Worm (Caenorhabditis elegans) whole organism, young adult: ENCODE data around the gene aat-7.

Experiments used
- B0336.3 ChIP-seq: fragments of 200-800 bp; sonication (Bioruptor generic); IDR thresholded peaks from 2 replicates; pipeline ENCODE4 v1.3.6; 2022; ENCODE audit warnings: missing genetic modification characterization, missing compliant biosample characterization
- C17E4.6 ChIP-seq: fragments of 200-800 bp; sonication (Bioruptor generic); IDR thresholded peaks from 2 replicates; pipeline ENCODE4 v1.3.6; 2022; ENCODE audit warnings: missing genetic modification reagents, missing genetic modification characterization, missing compliant biosample characterization
- D2030.7 ChIP-seq: fragments of 200-800 bp; sonication (Bioruptor generic); IDR thresholded peaks from 2 replicates; pipeline ENCODE4 v1.3.6; 2022; ENCODE audit warnings: missing genetic modification reagents, missing genetic modification characterization, missing compliant biosample characterization
- F10E7.11 ChIP-seq: sonication (generic microtip); optimal IDR thresholded peaks from 2 replicates; lab custom pipeline; 2017; ENCODE audit warnings: mild to moderate bottlenecking, missing genetic modification characterization, moderate library complexity, missing compliant biosample characterization
- F23B12.7 ChIP-seq: sonication (generic microtip); optimal IDR thresholded peaks from 2 replicates; lab custom pipeline; 2017; ENCODE audit warnings: missing genetic modification characterization, mild to moderate bottlenecking, missing compliant biosample characterization, antibody characterized with exemption, moderate library complexity; ENCODE audit not compliant: insufficient read depth
- F33H1.4 ChIP-seq: fragments of 200-800 bp; sonication (Bioruptor generic); IDR thresholded peaks from 2 replicates; pipeline ENCODE4 v1.3.6; 2022; ENCODE audit warnings: missing genetic modification reagents, missing genetic modification characterization, missing compliant biosample characterization
- F37B4.10 ChIP-seq: fragments of 200-800 bp; sonication (Bioruptor generic); IDR thresholded peaks from 2 replicates; pipeline ENCODE4 v1.3.6; 2022; ENCODE audit warnings: missing genetic modification characterization, missing compliant biosample characterization
- F39B2.1 ChIP-seq: fragments of 200-800 bp; sonication (Bioruptor generic); IDR thresholded peaks from 2 replicates; pipeline ENCODE4 v1.3.6; 2022; ENCODE audit warnings: missing genetic modification reagents, missing genetic modification characterization, missing compliant biosample characterization
- T07F8.4 ChIP-seq: sonication (generic microtip); optimal IDR thresholded peaks from 2 replicates; lab custom pipeline; 2016; ENCODE audit warnings: mild to moderate bottlenecking, missing genetic modification characterization, moderate library complexity, missing compliant biosample characterization
- Y53F4B.3 ChIP-seq: fragments of 200-800 bp; sonication (Bioruptor generic); IDR thresholded peaks from 2 replicates; pipeline ENCODE4 v1.3.6; 2022; ENCODE audit warnings: missing genetic modification reagents, missing genetic modification characterization, missing compliant biosample characterization
- Y67H2A.10 ChIP-seq: fragments of 200-800 bp; sonication (Bioruptor generic); conservative IDR thresholded peaks from 2 replicates; pipeline ENCODE4 v1.3.6; 2022; ENCODE audit warnings: missing genetic modification reagents, missing genetic modification characterization, missing compliant biosample characterization
- ZK185.1 ChIP-seq: sonication (generic microtip); optimal IDR thresholded peaks from 2 replicates; lab custom pipeline; 2016; ENCODE audit warnings: mild to moderate bottlenecking, missing genetic modification characterization, missing compliant biosample characterization; ENCODE audit not compliant: poor library complexity, severe bottlenecking
- attf-3 ChIP-seq: fragments of 200-800 bp; sonication (Bioruptor generic); conservative IDR thresholded peaks from 2 replicates; pipeline ENCODE4 v1.3.6; 2022; ENCODE audit warnings: missing genetic modification reagents, missing genetic modification characterization, missing compliant biosample characterization
- ceh-27 ChIP-seq: fragments of 200-800 bp; sonication (Bioruptor generic); optimal IDR thresholded peaks from 2 replicates; lab custom pipeline; 2018; ENCODE audit warnings: mild to moderate bottlenecking, missing genetic modification characterization, moderate library complexity, missing compliant biosample characterization
- ceh-40 ChIP-seq: fragments of 200-800 bp; sonication (Bioruptor generic); IDR thresholded peaks from 2 replicates; pipeline ENCODE4 v1.3.6; 2022; ENCODE audit warnings: missing genetic modification characterization, missing compliant biosample characterization
- chd-7 ChIP-seq: sonication (generic microtip); optimal IDR thresholded peaks from 2 replicates; lab custom pipeline; 2016; ENCODE audit warnings: mild to moderate bottlenecking, missing genetic modification characterization, moderate library complexity, missing compliant biosample characterization
- die-1 ChIP-seq: sonication (generic microtip); optimal IDR thresholded peaks from 2 replicates; lab custom pipeline; 2016; ENCODE audit warnings: missing genotype, mild to moderate bottlenecking, missing genetic modification characterization, missing compliant biosample characterization
- dox-1 ChIP-seq: fragments of 200-800 bp; sonication (Bioruptor generic); IDR thresholded peaks from 2 replicates; pipeline ENCODE4 v1.3.6; 2022; ENCODE audit warnings: missing genetic modification reagents, missing genetic modification characterization, missing compliant biosample characterization
- egl-18 ChIP-seq: fragments of 200-800 bp; sonication (Bioruptor generic); IDR thresholded peaks from 2 replicates; pipeline ENCODE4 v1.3.6; 2022; ENCODE audit warnings: missing genetic modification reagents, missing genetic modification characterization, missing compliant biosample characterization
- egrh-3 ChIP-seq: fragments of 200-800 bp; sonication (Bioruptor generic); IDR thresholded peaks from 2 replicates; pipeline ENCODE4 v1.3.6; 2022; ENCODE audit warnings: missing genetic modification reagents, missing genetic modification characterization, missing compliant biosample characterization
- ekl-4 ChIP-seq: fragments of 200-800 bp; sonication (Bioruptor generic); IDR thresholded peaks from 2 replicates; pipeline ENCODE4 v1.3.6; 2022; ENCODE audit warnings: missing genetic modification reagents, missing genetic modification characterization, missing compliant biosample characterization
- hlh-26 ChIP-seq: fragments of 200-800 bp; sonication (Bioruptor generic); conservative IDR thresholded peaks from 2 replicates; pipeline ENCODE4 v1.3.6; 2022; ENCODE audit warnings: missing genetic modification reagents, missing genetic modification characterization, missing compliant biosample characterization
- hmg-20 ChIP-seq: fragments of 200-800 bp; sonication (Bioruptor generic); IDR thresholded peaks from 2 replicates; pipeline ENCODE4 v1.3.6; 2022; ENCODE audit warnings: missing genetic modification reagents, missing genetic modification characterization, missing compliant biosample characterization
- hsf-1 ChIP-seq: fragments of 200-800 bp; sonication (Bioruptor generic); IDR thresholded peaks from 2 replicates; pipeline ENCODE4 v1.3.6; 2022; ENCODE audit warnings: missing genetic modification reagents, missing genetic modification characterization, missing compliant biosample characterization
- lin-35 ChIP-seq, 3 experiments: fragments of 150-350 bp in 2 of 3; sonication (generic microtip) in 1 of 3; optimal IDR thresholded peaks; 2 replicates each; lab custom pipeline; 2014 to 2018; ENCODE audit warnings: missing biosample characterization in 3 of 3, missing genetic modification characterization in 3 of 3, missing genetic modification reagents in 3 of 3
- lin-40 ChIP-seq: sonication (generic microtip); optimal IDR thresholded peaks from 2 replicates; lab custom pipeline; 2016; ENCODE audit warnings: missing genetic modification characterization, mild to moderate bottlenecking, missing compliant biosample characterization, missing genotype, missing genetic modification reagents
- lin-54 ChIP-seq: fragments of 200-800 bp; sonication (Bioruptor generic); optimal IDR thresholded peaks from 2 replicates; lab custom pipeline; 2018; ENCODE audit warnings: mild to moderate bottlenecking, missing genetic modification characterization, missing compliant biosample characterization
- madf-10 ChIP-seq: sonication (generic microtip); optimal IDR thresholded peaks from 2 replicates; lab custom pipeline; 2016; ENCODE audit warnings: mild to moderate bottlenecking, missing genetic modification characterization, missing compliant biosample characterization
- mcd-1 ChIP-seq: fragments of 200-800 bp; sonication (Bioruptor generic); IDR thresholded peaks from 2 replicates; pipeline ENCODE4 v1.3.6; 2022; ENCODE audit warnings: missing genetic modification reagents, missing genetic modification characterization, missing compliant biosample characterization
- mel-28 ChIP-seq: sonication (generic microtip); optimal IDR thresholded peaks from 2 replicates; lab custom pipeline; 2016; ENCODE audit warnings: borderline replicate concordance, mild to moderate bottlenecking, missing genetic modification characterization, missing compliant biosample characterization
- mes-4 ChIP-seq: sonication (generic microtip); optimal IDR thresholded peaks from 2 replicates; lab custom pipeline; 2016; ENCODE audit warnings: missing genotype, missing genetic modification characterization, missing compliant biosample characterization
- nfya-2 ChIP-seq: fragments of 200-800 bp; sonication (Bioruptor generic); IDR thresholded peaks from 2 replicates; pipeline ENCODE4 v1.3.6; 2022; ENCODE audit warnings: missing genetic modification reagents, missing genetic modification characterization, missing compliant biosample characterization
- nfyb-1 ChIP-seq: fragments of 200-800 bp; sonication (Bioruptor generic); IDR thresholded peaks from 2 replicates; pipeline ENCODE4 v1.3.6; 2022; ENCODE audit warnings: missing genetic modification reagents, missing genetic modification characterization, missing compliant biosample characterization
- nhr-90 ChIP-seq: sonication (generic microtip); optimal IDR thresholded peaks from 2 replicates; lab custom pipeline; 2016; ENCODE audit warnings: missing genotype, mild to moderate bottlenecking, missing genetic modification characterization, missing compliant biosample characterization
- pbrm-1 ChIP-seq: fragments of 200-800 bp; sonication (Bioruptor generic); IDR thresholded peaks from 2 replicates; pipeline ENCODE4 v1.3.6; 2022; ENCODE audit warnings: missing genetic modification reagents, missing genetic modification characterization, missing compliant biosample characterization
- pha-4 ChIP-seq: fragments of 150-350 bp; sonication (generic microtip); optimal IDR thresholded peaks from 2 replicates; lab custom pipeline; 2014; ENCODE audit warnings: missing biosample characterization, missing genetic modification reagents, missing genetic modification characterization
- rec-8 ChIP-seq, 2 experiments: sonication (generic microtip); optimal IDR thresholded peaks; 2 replicates each; lab custom pipeline; 2016; ENCODE audit warnings: mild to moderate bottlenecking in 2 of 2, missing genetic modification characterization in 2 of 2, missing genetic modification reagents in 2 of 2, missing genotype in 2 of 2, missing biosample characterization in 1 of 2, missing compliant biosample characterization in 1 of 2, moderate library complexity in 1 of 2
- repo-1 ChIP-seq: sonication (generic microtip); optimal IDR thresholded peaks from 2 replicates; lab custom pipeline; 2017; ENCODE audit warnings: mild to moderate bottlenecking, missing genetic modification characterization, missing compliant biosample characterization
- sea-2 ChIP-seq: fragments of 200-800 bp; sonication (Bioruptor generic); IDR thresholded peaks from 2 replicates; pipeline ENCODE4 v1.3.6; 2022; ENCODE audit warnings: missing genetic modification characterization, missing compliant biosample characterization
- snpc-3.4 ChIP-seq: sonication (generic microtip); optimal IDR thresholded peaks from 2 replicates; lab custom pipeline; 2017; ENCODE audit warnings: missing genetic modification characterization, mild to moderate bottlenecking, missing compliant biosample characterization, antibody characterized with exemption, moderate library complexity, missing genotype, missing genetic modification reagents
- snpc-4 ChIP-seq, 5 experiments: fragments of 150-350 bp in 1 of 5; sonication (generic microtip) in 4 of 5; optimal IDR thresholded peaks; 2 replicates each; lab custom pipeline; 2014 to 2018; ENCODE audit warnings: missing genetic modification characterization in 5 of 5, missing biosample characterization in 3 of 5, antibody characterized with exemption in 2 of 5, mild to moderate bottlenecking in 2 of 5, missing compliant biosample characterization in 2 of 5, missing genotype in 2 of 5, moderate library complexity in 2 of 5, missing genetic modification reagents in 1 of 5
- tbp1 ChIP-seq: fragments of 200-800 bp; sonication (Bioruptor generic); optimal IDR thresholded peaks from 2 replicates; lab custom pipeline; 2018; ENCODE audit warnings: mild to moderate bottlenecking, missing genetic modification characterization, missing compliant biosample characterization
- unc-130 ChIP-seq: sonication (generic microtip); optimal IDR thresholded peaks from 2 replicates; lab custom pipeline; 2016; ENCODE audit warnings: missing genetic modification reagents, missing genetic modification characterization, missing compliant biosample characterization
- ztf-18 ChIP-seq: sonication (generic microtip); optimal IDR thresholded peaks from 2 replicates; lab custom pipeline; 2016; ENCODE audit warnings: missing genotype, mild to moderate bottlenecking, missing genetic modification characterization, missing compliant biosample characterization
- ztf-25 ChIP-seq: fragments of 200-800 bp; sonication (Bioruptor generic); IDR thresholded peaks from 2 replicates; pipeline ENCODE4 v1.3.6; 2022; ENCODE audit warnings: missing genetic modification reagents, missing genetic modification characterization, missing compliant biosample characterization

The aat-7 gene

ce11 chrII:1400105-1400504, 13.4 kb downstream of the aat-7 start, which contains the start of gene F54D12.1:
TSS of gene F54D12.1 (plus strand) at chrII:1400405.
- no peak for TF ChIP-seq D2030.7 (GFP tag; lab: Robert Waterston, UW)
- TF ChIP-seq mes-4 = no peak
- no peak for TF ChIP-seq lin-54 (GFP tag; lab: Kevin White, UChicago)
- TF ChIP-seq B0336.3 (GFP tag; lab: Robert Waterston, UW) = no peak
- no peak for TF ChIP-seq nfya-2 (GFP tag; lab: Robert Waterston, UW)
- TF ChIP-seq lin-35 (GFP tag; optimal IDR thresholded peaks at IDR 0.05; lab: Kevin White, UChicago) = no peak
- TF ChIP-seq mel-28 (tag; lab: Kevin White, UChicago) = no peak
- no peak for TF ChIP-seq C17E4.6 (GFP tag; lab: Robert Waterston, UW)
- TF ChIP-seq ceh-40 (GFP tag; lab: Robert Waterston, UW) = no peak
- TF ChIP-seq unc-130 = no peak
- TF ChIP-seq F23B12.7 (tag; lab: Kevin White, UChicago) = no peak
- TF ChIP-seq pha-4 (tag; lab: Kevin White, UChicago) = no peak
- TF ChIP-seq F37B4.10 (GFP tag; lab: Robert Waterston, UW) = no peak
- no peak for TF ChIP-seq egrh-3
- TF ChIP-seq rec-8 (tag; optimal IDR thresholded peaks at IDR 0.05; lab: Kevin White, UChicago) = no peak
- TF ChIP-seq lin-40 = no peak
- TF ChIP-seq die-1 (tag; lab: Kevin White, UChicago) = no peak
- TF ChIP-seq nhr-90 (tag; lab: Kevin White, UChicago) = no peak

DNA sequence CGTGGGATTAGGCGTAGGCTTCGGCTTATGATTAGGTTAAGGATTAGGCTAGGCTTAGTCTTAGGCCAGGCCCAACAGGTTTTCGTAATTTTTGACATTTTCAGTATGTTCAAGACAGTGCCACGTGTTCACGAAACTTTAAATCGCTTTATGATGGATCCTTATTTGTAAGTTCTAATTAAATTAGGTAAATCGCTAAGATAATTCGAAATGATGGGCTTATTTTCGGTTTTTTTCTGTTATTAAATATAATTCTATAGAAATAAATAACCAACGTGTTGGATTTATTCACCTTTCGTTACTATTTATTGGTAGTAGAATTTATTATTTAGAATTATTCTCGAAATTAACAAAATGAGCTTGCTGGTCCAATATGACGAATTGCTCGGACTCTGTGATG, 14.8 kb downstream of the aat-7 start, which contains the start of gene Y51H7C.8:
Gene Y51H7C.8 (plus strand): TSS at position 301 of the 400 bp plus-strand sequence.
- TF ChIP-seq nfya-2 (GFP tag; lab: Robert Waterston, UW) (no peak), hlh-26 (GFP tag; lab: Robert Waterston, UW) (no peak), sea-2 (GFP tag; lab: Robert Waterston, UW) (no peak), C17E4.6 (GFP tag; lab: Robert Waterston, UW) (no peak), ceh-27 (GFP tag; lab: Kevin White, UChicago) (no peak), attf-3 (GFP tag; lab: Robert Waterston, UW) (no peak), ZK185.1 (tag; lab: Kevin White, UChicago) (no peak), F37B4.10 (GFP tag; lab: Robert Waterston, UW) (no peak), ztf-25 (GFP tag; lab: Robert Waterston, UW) (no peak), F39B2.1 (no peak), Y67H2A.10 (GFP tag; lab: Robert Waterston, UW) (no peak), chd-7 (tag; lab: Kevin White, UChicago) (no peak), madf-10 (tag; lab: Kevin White, UChicago) (no peak)

DNA sequence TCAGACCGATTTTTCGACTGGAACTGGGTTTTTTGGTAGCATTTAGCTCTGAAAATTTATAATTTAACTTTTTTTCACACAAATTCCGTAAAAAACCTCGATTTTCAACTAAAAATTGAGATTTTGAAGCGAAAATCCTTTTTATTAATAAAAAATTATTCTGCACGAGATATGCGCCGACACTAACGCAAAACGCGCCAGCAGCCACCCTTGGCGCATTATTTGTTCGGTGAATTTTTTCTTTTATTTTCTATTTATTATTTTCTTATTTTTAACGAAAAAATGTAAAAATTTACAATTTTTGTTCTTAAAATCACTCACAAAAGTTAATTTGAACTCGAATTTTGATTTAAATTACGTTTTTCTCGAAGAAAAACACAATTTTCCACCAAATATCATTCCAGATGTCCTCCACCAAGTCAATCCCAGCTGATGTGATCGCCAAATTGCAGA, 15.5 kb downstream of the aat-7 start, which contains the start of gene Y51H7C.7:
Gene Y51H7C.7 (plus strand): TSS at position 403 of the 453 bp plus-strand sequence.
- TF ChIP-seq ztf-18 (tag; lab: Kevin White, UChicago) = peak; percentile 92
- TF ChIP-seq dox-1 = no peak; the same call in 1 of the 2 replicates
- no peak for TF ChIP-seq ekl-4 (GFP tag; lab: Robert Waterston, UW)
- peak; percentile 0 for TF ChIP-seq tbp1 (GFP tag; lab: Kevin White, UChicago)
- TF ChIP-seq nfyb-1 = no peak
- TF ChIP-seq hmg-20 (GFP tag; lab: Robert Waterston, UW) = no peak
- no peak for TF ChIP-seq F10E7.11 (tag; lab: Kevin White, UChicago)
- no peak for TF ChIP-seq hsf-1 (GFP tag; lab: Robert Waterston, UW)
- TF ChIP-seq pbrm-1 = peak; percentile 34; the same call in 1 of the 2 replicates
- no peak for TF ChIP-seq F23B12.7 (tag; lab: Kevin White, UChicago)
- TF ChIP-seq Y53F4B.3 = no peak
- TF ChIP-seq repo-1 (tag; lab: Kevin White, UChicago) = no peak
- no peak for TF ChIP-seq T07F8.4 (tag; lab: Kevin White, UChicago)
- TF ChIP-seq madf-10 (tag; lab: Kevin White, UChicago) = no peak
- TF ChIP-seq mcd-1 = peak; percentile 74
- TF ChIP-seq snpc-3.4 (tag; lab: Kevin White, UChicago) = peak; percentile 22
- TF ChIP-seq F33H1.4 (GFP tag; lab: Robert Waterston, UW) = peak; percentile 15; the same call in 1 of the 2 replicates
- no peak for TF ChIP-seq egl-18 (GFP tag; lab: Robert Waterston, UW)
- TF ChIP-seq snpc-4 (GFP tag; optimal IDR thresholded peaks at IDR 0.05; lab: Kevin White, UChicago) = no peak
- no peak for TF ChIP-seq snpc-4 (tag; optimal IDR thresholded peaks at IDR 0.05; lab: Kevin White, UChicago)
